Worm (Caenorhabditis elegans) whole organism, L2 larva: ENCODE data around the gene Y48B6A.1.

ENCODE experiments used
- C34F6.9 ChIP-seq: fragments of 150-350 bp; optimal IDR thresholded peaks from 2 replicates; lab custom pipeline; 2014; ENCODE audit warnings: missing biosample characterization, missing genetic modification characterization
- F13H6.1 ChIP-seq: sonication (generic microtip); optimal IDR thresholded peaks from 2 replicates; lab custom pipeline; 2016; ENCODE audit warnings: missing genetic modification characterization, missing compliant biosample characterization
- R02D3.7 ChIP-seq: fragments of 150-350 bp; optimal IDR thresholded peaks from 2 replicates; lab custom pipeline; 2014; ENCODE audit warnings: missing biosample characterization, missing genetic modification characterization
- Y55F3AM.14 ChIP-seq: fragments of 200-800 bp; sonication (Bioruptor generic); optimal IDR thresholded peaks from 2 replicates; lab custom pipeline; 2018; ENCODE audit warnings: mild to moderate bottlenecking, missing genetic modification characterization, missing compliant biosample characterization
- ZK546.5 ChIP-seq: sonication (generic microtip); optimal IDR thresholded peaks from 2 replicates; lab custom pipeline; 2017; ENCODE audit warnings: missing biosample characterization, missing genetic modification characterization
- alr-1 ChIP-seq: fragments of 150-350 bp; optimal IDR thresholded peaks from 2 replicates; lab custom pipeline; 2014; ENCODE audit warnings: missing biosample characterization, missing genetic modification characterization
- ama-1 ChIP-seq: fragments of 150-350 bp; optimal IDR thresholded peaks from 2 replicates; lab custom pipeline; 2018; ENCODE audit warnings: inconsistent platforms
- ceh-16 ChIP-seq: fragments of 150-350 bp; optimal IDR thresholded peaks from 2 replicates; lab custom pipeline; 2014; ENCODE audit warnings: missing biosample characterization, missing genetic modification characterization
- ceh-82 ChIP-seq: fragments of 150-350 bp; optimal IDR thresholded peaks from 2 replicates; lab custom pipeline; 2014; ENCODE audit warnings: missing biosample characterization, missing genetic modification characterization
- crh-2 ChIP-seq: sonication (generic microtip); optimal IDR thresholded peaks from 2 replicates; lab custom pipeline; 2017; ENCODE audit warnings: missing biosample characterization, missing genetic modification characterization
- dmd-4 ChIP-seq: sonication (generic microtip); optimal IDR thresholded peaks from 2 replicates; lab custom pipeline; 2017; ENCODE audit warnings: missing biosample characterization, missing genetic modification characterization
- elt-1 ChIP-seq: fragments of 150-350 bp; optimal IDR thresholded peaks from 2 replicates; lab custom pipeline; 2014; ENCODE audit warnings: missing biosample characterization, missing genetic modification characterization
- elt-3 ChIP-seq: sonication (generic microtip); optimal IDR thresholded peaks from 2 replicates; lab custom pipeline; 2017; ENCODE audit warnings: missing biosample characterization, missing genetic modification characterization
- gmeb-1 ChIP-seq: fragments of 150-350 bp; optimal IDR thresholded peaks from 2 replicates; lab custom pipeline; 2014; ENCODE audit warnings: missing biosample characterization, missing genetic modification characterization
- lin-13 ChIP-seq: fragments of 150-350 bp; optimal IDR thresholded peaks from 2 replicates; lab custom pipeline; 2014; ENCODE audit warnings: missing biosample characterization, missing genetic modification reagents, missing genetic modification characterization
- lin-39 ChIP-seq: fragments of 150-350 bp; optimal IDR thresholded peaks from 2 replicates; lab custom pipeline; 2014; ENCODE audit warnings: missing biosample characterization, missing genetic modification reagents, missing genetic modification characterization
- lsy-2 ChIP-seq, 2 experiments: fragments of 150-350 bp in 1 of 2; sonication (generic microtip) in 1 of 2; optimal IDR thresholded peaks; 2 replicates each; lab custom pipeline; 2014 to 2017; ENCODE audit warnings: missing biosample characterization in 2 of 2, missing genetic modification characterization in 2 of 2
- mbf-1 ChIP-seq: sonication (generic microtip); optimal IDR thresholded peaks from 2 replicates; lab custom pipeline; 2017; ENCODE audit warnings: missing biosample characterization, missing genetic modification characterization
- nhr-10 ChIP-seq: sonication (generic microtip); optimal IDR thresholded peaks from 2 replicates; lab custom pipeline; 2017; ENCODE audit warnings: missing biosample characterization, missing genetic modification characterization
- nhr-11 ChIP-seq: fragments of 150-350 bp; optimal IDR thresholded peaks from 2 replicates; lab custom pipeline; 2014; ENCODE audit warnings: missing biosample characterization, missing genetic modification characterization
- nhr-129 ChIP-seq: fragments of 150-350 bp; optimal IDR thresholded peaks from 2 replicates; lab custom pipeline; 2014; ENCODE audit warnings: missing biosample characterization, missing genetic modification characterization
- nhr-21 ChIP-seq: fragments of 150-350 bp; optimal IDR thresholded peaks from 2 replicates; lab custom pipeline; 2014; ENCODE audit warnings: missing biosample characterization, missing genetic modification characterization
- nhr-23 ChIP-seq: fragments of 150-350 bp; optimal IDR thresholded peaks from 2 replicates; lab custom pipeline; 2014; ENCODE audit warnings: missing biosample characterization, missing genetic modification reagents, missing genetic modification characterization
- nhr-237 ChIP-seq: fragments of 150-350 bp; optimal IDR thresholded peaks from 2 replicates; lab custom pipeline; 2014; ENCODE audit warnings: missing biosample characterization, missing genetic modification characterization
- nhr-25 ChIP-seq: fragments of 150-350 bp; sonication (generic microtip); optimal IDR thresholded peaks from 3 replicates; lab custom pipeline; 2014; ENCODE audit warnings: missing biosample characterization, missing genetic modification characterization
- nhr-6 ChIP-seq: fragments of 150-350 bp; optimal IDR thresholded peaks from 2 replicates; lab custom pipeline; 2014; ENCODE audit warnings: missing biosample characterization, missing genetic modification characterization
- nhr-77 ChIP-seq: fragments of 150-350 bp; optimal IDR thresholded peaks from 2 replicates; lab custom pipeline; 2014; ENCODE audit warnings: missing biosample characterization, missing genetic modification characterization
- peb-1 ChIP-seq: fragments of 150-350 bp; optimal IDR thresholded peaks from 2 replicates; lab custom pipeline; 2014; ENCODE audit warnings: missing biosample characterization, missing genetic modification characterization
- sem-4 ChIP-seq: fragments of 150-350 bp; optimal IDR thresholded peaks from 2 replicates; lab custom pipeline; 2014; ENCODE audit warnings: missing biosample characterization, missing genetic modification reagents, missing genetic modification characterization
- sma-3 ChIP-seq: sonication (generic microtip); optimal IDR thresholded peaks from 2 replicates; lab custom pipeline; 2016; ENCODE audit warnings: missing genetic modification reagents, missing genetic modification characterization, missing compliant biosample characterization
- sma-9 ChIP-seq, 2 experiments: fragments of 150-350 bp in 1 of 2; sonication (generic microtip) in 1 of 2; optimal IDR thresholded peaks; 2 replicates each; lab custom pipeline; 2014 to 2016; ENCODE audit warnings: missing genetic modification characterization in 2 of 2, mild to moderate bottlenecking in 1 of 2, missing biosample characterization in 1 of 2, missing compliant biosample characterization in 1 of 2, missing genetic modification reagents in 1 of 2, moderate library complexity in 1 of 2
- snpc-4 ChIP-seq: fragments of 150-350 bp; optimal IDR thresholded peaks from 2 replicates; lab custom pipeline; 2014; ENCODE audit warnings: missing biosample characterization, missing genetic modification characterization
- unc-55 ChIP-seq: fragments of 150-350 bp; sonication (generic microtip); optimal IDR thresholded peaks from 3 replicates; lab custom pipeline; 2014; ENCODE audit warnings: missing biosample characterization, missing genetic modification reagents, missing genetic modification characterization
- zag-1 ChIP-seq: fragments of 150-350 bp; optimal IDR thresholded peaks from 2 replicates; lab custom pipeline; 2014; ENCODE audit warnings: missing biosample characterization, missing genetic modification characterization
- ztf-11 ChIP-seq: sonication (generic microtip); optimal IDR thresholded peaks from 2 replicates; lab custom pipeline; 2017; ENCODE audit warnings: missing biosample characterization, missing genetic modification characterization
- ztf-4 ChIP-seq: fragments of 150-350 bp; optimal IDR thresholded peaks from 2 replicates; lab custom pipeline; 2014; ENCODE audit warnings: missing biosample characterization, missing genetic modification characterization

Y48B6A.1 gene

DNA sequence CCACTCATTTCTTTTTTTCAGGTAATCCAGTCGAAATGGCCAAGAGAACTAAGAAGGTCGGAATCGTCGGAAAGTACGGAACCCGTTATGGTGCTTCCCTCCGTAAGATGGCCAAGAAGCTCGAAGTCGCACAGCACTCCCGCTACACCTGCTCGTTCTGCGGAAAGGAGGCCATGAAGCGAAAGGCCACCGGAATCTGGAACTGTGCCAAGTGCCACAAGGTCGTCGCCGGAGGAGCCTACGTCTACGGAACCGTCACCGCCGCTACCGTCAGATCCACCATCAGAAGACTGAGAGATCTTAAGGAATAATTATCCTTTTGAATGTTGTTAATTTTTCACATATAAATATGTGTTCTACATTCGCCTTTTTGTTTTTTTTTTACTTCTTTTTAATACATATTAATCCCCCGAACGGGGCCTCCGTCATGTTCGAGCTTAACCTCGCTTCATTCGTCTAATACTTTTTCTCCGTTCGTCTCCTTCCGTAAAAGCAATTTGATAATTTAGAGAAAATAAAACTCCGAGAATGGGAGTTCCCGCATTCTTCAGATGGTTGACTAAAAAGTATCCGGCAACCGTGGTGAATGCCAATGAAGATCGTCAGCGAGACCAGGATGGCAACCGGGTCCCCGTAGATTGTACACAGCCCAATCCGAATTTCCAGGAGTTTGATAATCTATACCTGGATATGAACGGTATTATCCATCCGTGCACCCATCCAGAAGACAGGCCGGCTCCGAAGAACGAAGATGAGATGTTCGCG lies 1.3 kb upstream of the Y48B6A.1 start, which contains the start of the genes rpl-43 and xrn-2:
rpl-43 (plus strand) TSS at position 36 of the 765 bp plus-strand sequence.
xrn-2 (plus strand) TSS at position 510 of the 765 bp plus-strand sequence.
- TF ChIP-seq lin-39 (tag; lab: Kevin White, UChicago) (no peak), ztf-11 (tag; lab: Kevin White, UChicago) (no peak), nhr-25 (tag; lab: Kevin White, UChicago) (no peak), unc-55 (GFP tag; lab: Kevin White, UChicago) (no peak), elt-3 (no peak), lin-13 (no peak), lsy-2 (tag; optimal IDR thresholded peaks at IDR 0.05; lab: Kevin White, UChicago) (no peak), ceh-16 (tag; lab: Kevin White, UChicago) (no peak), nhr-23 (tag; lab: Kevin White, UChicago) (no peak), F13H6.1 (tag; lab: Kevin White, UChicago) (no peak)

DNA sequence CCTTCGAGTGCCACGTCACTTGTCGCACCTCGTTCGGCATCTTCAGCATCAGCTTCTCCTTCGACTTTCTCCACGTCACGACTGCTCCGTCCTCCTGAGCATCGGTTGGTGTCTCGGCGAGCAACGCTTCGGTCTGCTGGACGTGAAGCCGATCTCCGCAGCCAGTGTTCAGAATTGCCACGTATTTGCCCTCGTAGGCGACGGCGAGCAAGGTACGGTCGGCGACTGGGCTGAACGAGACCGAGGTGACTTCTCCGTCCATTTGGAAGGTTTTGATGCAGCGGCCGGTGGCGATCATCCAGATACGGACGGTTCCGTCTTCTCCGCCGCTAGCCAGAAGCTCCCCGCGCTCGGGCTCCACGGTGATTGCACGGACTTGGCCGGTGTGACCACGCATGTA lies 1.9 kb downstream of the Y48B6A.1 start:
- TF ChIP-seq ZK546.5 (tag; lab: Kevin White, UChicago) (no peak), gmeb-1 (no peak), nhr-6 (tag; lab: Kevin White, UChicago) (no peak), ztf-4 (tag; lab: Kevin White, UChicago) (no peak), lin-13 (no peak), nhr-237 (tag; lab: Kevin White, UChicago) (no peak), lsy-2 (tag; optimal IDR thresholded peaks at IDR 0.05; lab: Kevin White, UChicago) (no peak), alr-1 (no peak), zag-1 (tag; lab: Kevin White, UChicago) (no peak), sma-3 (GFP tag; lab: Kevin White, UChicago) (no peak), C34F6.9 (tag; lab: Kevin White, UChicago) (no peak), elt-1 (tag; lab: Kevin White, UChicago) (no peak), nhr-25 (tag; lab: Kevin White, UChicago) (no peak), nhr-10 (tag; lab: Kevin White, UChicago) (no peak)
- TF ChIP-seq, all 48 proteins: peak for 0

DNA sequence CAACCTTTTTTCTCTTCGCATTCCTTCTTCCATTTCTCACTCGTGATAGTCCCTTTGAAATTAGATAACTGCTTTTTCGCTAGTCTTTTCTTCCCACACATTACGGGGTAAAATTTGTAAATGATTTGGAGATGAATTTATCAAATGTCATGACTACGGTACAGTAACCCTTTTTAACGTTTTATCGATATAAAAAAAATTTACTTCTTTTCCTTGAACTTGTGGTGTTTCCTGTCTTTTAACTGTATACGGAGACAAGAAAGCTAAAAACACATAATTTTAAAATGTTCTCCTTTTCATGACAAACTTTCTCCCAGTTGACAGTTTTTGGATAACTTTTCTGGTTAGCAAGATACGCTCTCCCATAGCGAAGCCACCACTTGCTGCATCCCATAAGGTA lies 4.1 kb downstream of the Y48B6A.1 start, which contains the start of gene W03H9.1:
W03H9.1 (minus strand) TSS at position 101 of the 400 bp plus-strand sequence.
- TF ChIP-seq nhr-11 (tag; lab: Kevin White, UChicago) (no peak), ztf-11 (tag; lab: Kevin White, UChicago) (no peak), C34F6.9 (tag; lab: Kevin White, UChicago) (no peak), ceh-82 (tag; lab: Kevin White, UChicago) (no peak), gmeb-1 (no peak), ceh-16 (tag; lab: Kevin White, UChicago) (no peak), lin-39 (tag; lab: Kevin White, UChicago) (no peak), lsy-2 (tag; optimal IDR thresholded peaks at IDR 0.05; lab: Kevin White, UChicago) (no peak), F13H6.1 (tag; lab: Kevin White, UChicago) (no peak), nhr-10 (tag; lab: Kevin White, UChicago) (no peak), snpc-4 (no peak), peb-1 (tag; lab: Kevin White, UChicago) (no peak), sma-9 (GFP tag; optimal IDR thresholded peaks at IDR 0.05; lab: Kevin White, UChicago) (no peak), sma-9 (tag; optimal IDR thresholded peaks at IDR 0.05; lab: Kevin White, UChicago) (no peak)

DNA sequence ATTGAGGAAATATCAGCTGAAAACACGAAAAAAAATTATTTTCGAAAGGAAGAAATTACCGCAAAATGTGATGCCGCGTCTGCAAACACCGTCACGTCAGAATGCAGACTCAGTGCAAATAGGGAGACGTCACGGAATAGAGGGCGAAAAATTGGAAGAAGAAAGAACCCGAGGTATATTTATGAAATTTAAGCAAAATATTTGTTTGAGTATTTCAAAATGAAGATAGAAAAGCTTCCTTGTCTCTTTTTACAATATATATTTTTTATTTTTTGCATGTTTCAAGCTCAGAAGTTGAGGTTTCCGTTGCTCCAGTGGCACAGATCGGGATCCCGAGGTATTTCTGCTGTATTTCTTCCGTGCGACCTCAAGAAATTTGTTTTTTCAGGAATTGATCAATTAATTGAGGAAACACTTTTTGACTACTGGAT lies 10.3 kb downstream of the Y48B6A.1 start, which contains the start of gene W03H9.2:
W03H9.2 (minus strand) TSS at position 32 of the 431 bp plus-strand sequence.
- TF ChIP-seq F13H6.1 (tag; lab: Kevin White, UChicago) = peak; percentile 69
- TF ChIP-seq Y55F3AM.14 (GFP tag; lab: Kevin White, UChicago) = peak; percentile 61
- TF ChIP-seq sma-3 (GFP tag; lab: Kevin White, UChicago) = peak; percentile 87
- peak; percentile 45 for TF ChIP-seq nhr-237 (tag; lab: Kevin White, UChicago)
- TF ChIP-seq sem-4 = no peak
- no peak for TF ChIP-seq R02D3.7 (tag; lab: Kevin White, UChicago)
- no peak for TF ChIP-seq ama-1 (lab: Kevin White, UChicago)
- peak; percentile 8 for TF ChIP-seq nhr-21 (tag; lab: Kevin White, UChicago)
- peak; percentile 12 for TF ChIP-seq nhr-6 (tag; lab: Kevin White, UChicago)
- peak; percentile 58 for TF ChIP-seq nhr-129 (tag; lab: Kevin White, UChicago)
- TF ChIP-seq unc-55 (GFP tag; lab: Kevin White, UChicago) = peak; percentile 70
- no peak for TF ChIP-seq dmd-4 (tag; lab: Kevin White, UChicago)
- peak; percentile 20 for TF ChIP-seq nhr-25 (tag; lab: Kevin White, UChicago)
- no peak for TF ChIP-seq mbf-1 (tag; lab: Kevin White, UChicago)
- TF ChIP-seq elt-1 (tag; lab: Kevin White, UChicago) = no peak
- TF ChIP-seq C34F6.9 (tag; lab: Kevin White, UChicago) = peak; percentile 60
- peak; percentile 63 to 83 for TF ChIP-seq lsy-2 (tag; optimal IDR thresholded peaks at IDR 0.05; lab: Kevin White, UChicago)
- TF ChIP-seq gmeb-1 = peak; percentile 69
- peak; percentile 53 for TF ChIP-seq nhr-77 (tag; lab: Kevin White, UChicago)
- peak; percentile 77 for TF ChIP-seq sma-9 (GFP tag; optimal IDR thresholded peaks at IDR 0.05; lab: Kevin White, UChicago)
- TF ChIP-seq sma-9 (tag; optimal IDR thresholded peaks at IDR 0.05; lab: Kevin White, UChicago) = no peak
- peak; percentile 34 for TF ChIP-seq crh-2 (tag; lab: Kevin White, UChicago)
